Worm (Caenorhabditis elegans) whole organism, mixed stage, embryonic: ENCODE measurements around the gene sqv-6.

ENCODE experiments used
- bed-3 ChIP-seq: fragments of 200-800 bp; sonication (Bioruptor generic); optimal IDR thresholded peaks from 3 replicates; lab custom pipeline; 2018; ENCODE audit warnings: mild to moderate bottlenecking, missing genetic modification characterization, moderate library complexity, missing compliant biosample characterization
- ceh-39 ChIP-seq: fragments of 150-350 bp; optimal IDR thresholded peaks from 2 replicates; lab custom pipeline; 2014; ENCODE audit warnings: missing biosample characterization, missing genetic modification characterization
- ceh-43 ChIP-seq: fragments of 200-800 bp; sonication (Bioruptor generic); optimal IDR thresholded peaks from 2 replicates; lab custom pipeline; 2018; ENCODE audit warnings: mild to moderate bottlenecking, missing genetic modification characterization, moderate library complexity, missing compliant biosample characterization
- ceh-83 ChIP-seq: fragments of 200-800 bp; sonication (Bioruptor generic); optimal IDR thresholded peaks from 2 replicates; lab custom pipeline; 2018; ENCODE audit warnings: mild to moderate bottlenecking, missing genetic modification characterization, missing compliant biosample characterization
- ces-1 ChIP-seq: fragments of 150-350 bp; optimal IDR thresholded peaks from 2 replicates; lab custom pipeline; 2014; ENCODE audit warnings: missing biosample characterization, missing genetic modification reagents, missing genetic modification characterization
- cnd-1 ChIP-seq: fragments of 200-800 bp; sonication (Bioruptor generic); optimal IDR thresholded peaks from 2 replicates; lab custom pipeline; 2018; ENCODE audit warnings: mild to moderate bottlenecking, missing genetic modification characterization, missing compliant biosample characterization
- drap-1 ChIP-seq: fragments of 200-800 bp; sonication (Bioruptor generic); optimal IDR thresholded peaks from 3 replicates; lab custom pipeline; 2018; ENCODE audit warnings: mild to moderate bottlenecking, missing genetic modification characterization, missing compliant biosample characterization
- elt-1 ChIP-seq: sonication (generic microtip); optimal IDR thresholded peaks from 2 replicates; lab custom pipeline; 2017; ENCODE audit warnings: missing genetic modification characterization, mild to moderate bottlenecking, missing compliant biosample characterization, antibody characterized with exemption, moderate library complexity, borderline replicate concordance; ENCODE audit not compliant: insufficient read depth
- elt-3 ChIP-seq: fragments of 150-350 bp; optimal IDR thresholded peaks from 2 replicates; lab custom pipeline; 2014; ENCODE audit warnings: missing biosample characterization, missing genetic modification characterization
- flh-1 ChIP-seq: fragments of 200-800 bp; sonication (Bioruptor generic); optimal IDR thresholded peaks from 2 replicates; lab custom pipeline; 2018; ENCODE audit warnings: mild to moderate bottlenecking, missing genetic modification characterization, moderate library complexity, missing compliant biosample characterization
- ham-2 ChIP-seq: fragments of 200-800 bp; sonication (Bioruptor generic); optimal IDR thresholded peaks from 2 replicates; lab custom pipeline; 2018; ENCODE audit warnings: mild to moderate bottlenecking, missing genetic modification characterization, missing compliant biosample characterization
- lin-13 ChIP-seq: fragments of 150-350 bp; optimal IDR thresholded peaks from 2 replicates; lab custom pipeline; 2014; ENCODE audit warnings: missing biosample characterization, missing genetic modification characterization
- lsy-2 ChIP-seq: fragments of 150-350 bp; optimal IDR thresholded peaks from 2 replicates; lab custom pipeline; 2014; ENCODE audit warnings: missing biosample characterization, missing genetic modification characterization
- mab-5 ChIP-seq: fragments of 150-350 bp; optimal IDR thresholded peaks from 2 replicates; lab custom pipeline; 2014; ENCODE audit warnings: missing biosample characterization, missing genetic modification characterization
- mep-1 ChIP-seq: fragments of 150-350 bp; optimal IDR thresholded peaks from 2 replicates; lab custom pipeline; 2017; ENCODE audit warnings: missing biosample characterization, missing genetic modification reagents, missing genetic modification characterization, inconsistent platforms
- mls-2 ChIP-seq: sonication (generic microtip); optimal IDR thresholded peaks from 2 replicates; lab custom pipeline; 2016; ENCODE audit warnings: mild to moderate bottlenecking, missing genetic modification characterization, moderate library complexity, missing compliant biosample characterization
- nhr-2 ChIP-seq: fragments of 150-350 bp; optimal IDR thresholded peaks from 2 replicates; lab custom pipeline; 2014; ENCODE audit warnings: missing biosample characterization, missing genetic modification characterization
- nhr-28 ChIP-seq: fragments of 150-350 bp; optimal IDR thresholded peaks from 2 replicates; lab custom pipeline; 2014; ENCODE audit warnings: missing biosample characterization, missing genetic modification characterization
- nhr-76 ChIP-seq: sonication (generic microtip); optimal IDR thresholded peaks from 2 replicates; lab custom pipeline; 2017; ENCODE audit warnings: missing biosample characterization, missing genetic modification characterization
- pha-4 ChIP-seq: fragments of 150-350 bp; optimal IDR thresholded peaks from 2 replicates; lab custom pipeline; 2018; ENCODE audit warnings: missing biosample characterization, missing genetic modification reagents, missing genetic modification characterization
- sem-2 ChIP-seq: fragments of 200-800 bp; sonication (Bioruptor generic); optimal IDR thresholded peaks from 2 replicates; lab custom pipeline; 2018; ENCODE audit warnings: mild to moderate bottlenecking, missing genetic modification characterization, missing compliant biosample characterization
- snpc-4 ChIP-seq: fragments of 150-350 bp; optimal IDR thresholded peaks from 2 replicates; lab custom pipeline; 2014; ENCODE audit warnings: missing biosample characterization, missing genetic modification characterization
- sptf-1 ChIP-seq: sonication (generic microtip); optimal IDR thresholded peaks from 2 replicates; lab custom pipeline; 2017; ENCODE audit warnings: mild to moderate bottlenecking, missing genetic modification characterization, moderate library complexity, missing compliant biosample characterization
- tbx-8 ChIP-seq: fragments of 200-800 bp; sonication (Bioruptor generic); optimal IDR thresholded peaks from 2 replicates; lab custom pipeline; 2018; ENCODE audit warnings: mild to moderate bottlenecking, missing genetic modification characterization, moderate library complexity, missing compliant biosample characterization
- unc-120 ChIP-seq: sonication (generic microtip); optimal IDR thresholded peaks from 2 replicates; lab custom pipeline; 2017; ENCODE audit warnings: missing genetic modification characterization, missing compliant biosample characterization; ENCODE audit not compliant: poor library complexity, severe bottlenecking
- unc-39 ChIP-seq: fragments of 150-350 bp; optimal IDR thresholded peaks from 2 replicates; lab custom pipeline; 2014; ENCODE audit warnings: missing biosample characterization, missing genetic modification characterization
- unc-62 ChIP-seq: fragments of 150-350 bp; optimal IDR thresholded peaks from 2 replicates; lab custom pipeline; 2014; ENCODE audit warnings: missing biosample characterization, missing genetic modification reagents, missing genetic modification characterization
- zip-8 ChIP-seq: fragments of 150-350 bp; optimal IDR thresholded peaks from 2 replicates; lab custom pipeline; 2014; ENCODE audit warnings: missing biosample characterization, missing genetic modification characterization
- ztf-11 ChIP-seq: fragments of 150-350 bp; optimal IDR thresholded peaks from 2 replicates; lab custom pipeline; 2014; ENCODE audit warnings: missing biosample characterization, missing genetic modification characterization

sqv-6 gene

ce11 chrV:964739-965283, at the start of gene sqv-6:
Gene sqv-6 (minus strand): TSS chrV:964789.
- TF ChIP-seq unc-120 (tag; lab: Kevin White, UChicago) (peak; percentile 6), mep-1 (peak; percentile 41), elt-3 (no peak), ces-1 (peak; percentile 34)
- TF ChIP-seq, all 35 proteins: peak for 3

- TF ChIP-seq lsy-2 (tag; lab: Kevin White, UChicago) (no peak), nhr-76 (tag; lab: Kevin White, UChicago) (no peak), tbx-8 (GFP tag; lab: Kevin White, UChicago) (no peak), ceh-83 (GFP tag; lab: Kevin White, UChicago) (no peak), unc-39 (tag; lab: Kevin White, UChicago) (no peak), mls-2 (no peak), unc-62 (GFP tag; lab: Kevin White, UChicago) (no peak), nhr-28 (tag; lab: Kevin White, UChicago) (no peak), mep-1 (no peak), zip-8 (tag; lab: Kevin White, UChicago) (no peak), bed-3 (GFP tag; lab: Kevin White, UChicago) (no peak), unc-120 (tag; lab: Kevin White, UChicago) (no peak), sem-2 (GFP tag; lab: Kevin White, UChicago) (no peak)
Measured at ce11 chrV:1013637-1014036, 49.0 kb upstream of the sqv-6 start.

ce11 chrV:1009037-1009436, 44.4 kb upstream of the sqv-6 start:
- TF ChIP-seq ham-2 (GFP tag; lab: Kevin White, UChicago) (no peak), pha-4 (no peak), mab-5 (no peak), lsy-2 (tag; lab: Kevin White, UChicago) (no peak), bed-3 (GFP tag; lab: Kevin White, UChicago) (no peak), ztf-11 (tag; lab: Kevin White, UChicago) (no peak), ceh-83 (GFP tag; lab: Kevin White, UChicago) (no peak), nhr-28 (tag; lab: Kevin White, UChicago) (no peak), tbx-8 (GFP tag; lab: Kevin White, UChicago) (no peak), ceh-43 (GFP tag; lab: Kevin White, UChicago) (no peak), drap-1 (no peak), elt-3 (no peak), snpc-4 (tag; lab: Kevin White, UChicago) (no peak), elt-1 (tag; lab: Kevin White, UChicago) (no peak), unc-39 (tag; lab: Kevin White, UChicago) (no peak), ceh-39 (tag; lab: Kevin White, UChicago) (no peak)
- TF ChIP-seq, all 35 proteins: peak for 0

ce11 chrV:1008503-1008902, 43.9 kb upstream of the sqv-6 start, which contains the start of gene ergo-1:
Gene ergo-1 (plus strand): TSS chrV:1008803.
- TF ChIP-seq nhr-2 (tag; lab: Kevin White, UChicago) (no peak), nhr-28 (tag; lab: Kevin White, UChicago) (no peak), flh-1 (GFP tag; lab: Kevin White, UChicago) (no peak), mep-1 (no peak), ham-2 (GFP tag; lab: Kevin White, UChicago) (no peak), zip-8 (tag; lab: Kevin White, UChicago) (no peak), unc-62 (GFP tag; lab: Kevin White, UChicago) (no peak), pha-4 (no peak), drap-1 (no peak), tbx-8 (GFP tag; lab: Kevin White, UChicago) (no peak), ceh-43 (GFP tag; lab: Kevin White, UChicago) (no peak), mab-5 (no peak), sem-2 (GFP tag; lab: Kevin White, UChicago) (no peak), lin-13 (tag; lab: Kevin White, UChicago) (no peak), bed-3 (GFP tag; lab: Kevin White, UChicago) (no peak), cnd-1 (tag; lab: Kevin White, UChicago) (no peak)

ce11 chrV:1005877-1006276, 41.3 kb upstream of the sqv-6 start:
- TF ChIP-seq nhr-76 (tag; lab: Kevin White, UChicago) (no peak), pha-4 (no peak), lsy-2 (tag; lab: Kevin White, UChicago) (no peak), nhr-2 (tag; lab: Kevin White, UChicago) (no peak), ceh-83 (GFP tag; lab: Kevin White, UChicago) (no peak), ceh-43 (GFP tag; lab: Kevin White, UChicago) (no peak), ces-1 (no peak), unc-39 (tag; lab: Kevin White, UChicago) (no peak), mab-5 (no peak), flh-1 (GFP tag; lab: Kevin White, UChicago) (no peak), sptf-1 (tag; lab: Kevin White, UChicago) (no peak), nhr-28 (tag; lab: Kevin White, UChicago) (no peak), drap-1 (no peak)
